Fruit fly (Drosophila melanogaster): ENCODE data around the gene CG31715.
A peak's percentile ranks its signal among the peaks of the same experiment; 100 is the strongest.

CG31715 gene

DNA sequence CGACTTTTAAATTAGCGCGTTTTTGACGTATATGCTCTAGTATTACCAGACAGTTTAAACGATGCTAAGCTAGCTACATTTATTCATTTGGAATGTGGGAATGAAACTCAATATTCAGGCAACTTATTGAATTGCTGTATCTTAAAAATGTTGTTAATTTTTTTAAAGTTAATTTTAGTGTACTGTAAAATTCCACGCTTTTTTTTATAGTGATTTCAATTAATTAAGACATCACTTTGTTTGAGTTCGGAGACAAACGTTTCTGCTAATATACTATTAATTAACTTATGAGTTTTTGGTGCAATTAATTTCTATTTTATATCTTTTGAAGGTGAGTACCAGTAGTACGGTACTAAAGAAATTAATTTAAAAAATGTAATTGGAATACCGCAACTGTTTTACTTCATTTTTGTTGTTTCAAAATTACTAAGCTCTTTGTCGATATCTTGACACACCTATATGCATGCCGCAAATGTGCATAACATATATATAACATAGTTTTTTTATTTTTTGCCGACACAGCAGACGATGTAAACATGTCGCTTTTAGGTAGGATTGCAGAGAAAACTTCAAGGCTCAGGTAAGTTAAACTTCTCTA lies 44.9 kb downstream of the CG31715 start, which contains the start of the genes Cdk1 and mRpS7 (continued):
- TF ChIP-seq slp2 (GFP tag; optimal IDR thresholded peaks at IDR 0.05): peak; percentile 50
- TF ChIP-seq CG6689 (GFP tag; IDR thresholded peaks at IDR 0.05): peak; percentile 78; the same call in 1 of the 2 replicates
- TF ChIP-seq luna (GFP tag; optimal IDR thresholded peaks at IDR 0.05): no peak
- TF ChIP-seq Hr39 (optimal IDR thresholded peaks at IDR 0.05): no peak
- no peak for TF ChIP-seq Neu2 (GFP tag; optimal IDR thresholded peaks at IDR 0.05; ENCODE audit: borderline replicate concordance)
- TF ChIP-seq Fer2 (tag; optimal IDR thresholded peaks at IDR 0.05): peak; percentile 7
- peak; percentile 67; the same call in 1 of the 3 replicates for TF ChIP-seq gce (GFP tag; IDR thresholded peaks at IDR 0.05)
- peak; percentile 71 for TF ChIP-seq ssp (GFP tag; IDR thresholded peaks at IDR 0.05)
- TF ChIP-seq CG9609 (GFP tag; optimal IDR thresholded peaks at IDR 0.05): peak; percentile 53
- TF ChIP-seq pzg (GFP tag; optimal IDR thresholded peaks at IDR 0.05): peak; percentile 47
- no peak for TF ChIP-seq ac (GFP tag; optimal IDR thresholded peaks at IDR 0.05)
- TF ChIP-seq Ets65A (GFP tag): peak; percentile 85
- peak; percentile 80 for TF ChIP-seq CG13775 (GFP tag; optimal IDR thresholded peaks at IDR 0.05)
- TF ChIP-seq CG30431 (GFP tag; optimal IDR thresholded peaks at IDR 0.05): peak; percentile 26
- no peak for TF ChIP-seq CG10431 (GFP tag; optimal IDR thresholded peaks at IDR 0.05)
- TF ChIP-seq CG31441 (GFP tag; IDR thresholded peaks at IDR 0.05): peak; percentile 85
- peak; percentile 66 for TF ChIP-seq CG10147 (GFP tag; optimal IDR thresholded peaks at IDR 0.05)
- TF ChIP-seq CG8924 (tag; optimal IDR thresholded peaks at IDR 0.05): peak; percentile 87
- peak; percentile 56 for TF ChIP-seq pum (GFP tag; optimal IDR thresholded peaks at IDR 0.05)
- peak; percentile 32 for TF ChIP-seq CG12299 (tag; optimal IDR thresholded peaks at IDR 0.05)
- no peak for TF ChIP-seq CTCF (GFP tag; optimal IDR thresholded peaks at IDR 0.05)
- TF ChIP-seq CG10543 (GFP tag; optimal IDR thresholded peaks at IDR 0.05): peak; percentile 7
- TF ChIP-seq Usf (GFP tag; optimal IDR thresholded peaks at IDR 0.05): peak; percentile 40
- TF ChIP-seq tio (GFP tag; optimal IDR thresholded peaks at IDR 0.05): peak; percentile 74
- no peak for TF ChIP-seq vnd (GFP tag; IDR thresholded peaks at IDR 0.05; ENCODE audit: partially characterized antibody)
- TF ChIP-seq en (GFP tag; optimal IDR thresholded peaks at IDR 0.05): no peak
- no peak for TF ChIP-seq Hey (tag; optimal IDR thresholded peaks at IDR 0.05)
- no peak for TF ChIP-seq CG14965 (GFP tag; optimal IDR thresholded peaks at IDR 0.05; ENCODE audit: borderline replicate concordance)
- peak; percentile 41 for TF ChIP-seq CG4730 (GFP tag; IDR thresholded peaks at IDR 0.05)
- no peak for TF ChIP-seq CrebB (tag; optimal IDR thresholded peaks at IDR 0.05)
- no peak for TF ChIP-seq CG9876 (GFP tag; optimal IDR thresholded peaks at IDR 0.05)
- no peak for TF ChIP-seq CG6683 (GFP tag; optimal IDR thresholded peaks at IDR 0.05)
- no peak for TF ChIP-seq CG1832 (GFP tag; optimal IDR thresholded peaks at IDR 0.05)
- no peak for TF ChIP-seq CG2202 (tag; optimal IDR thresholded peaks at IDR 0.05)
- peak; percentile 80 for TF ChIP-seq CG2120 (GFP tag; optimal IDR thresholded peaks at IDR 0.05)
- no peak; the same call in 1 of the 2 replicates for TF ChIP-seq CG14667 (GFP tag; IDR thresholded peaks at IDR 0.05)
- no peak for TF ChIP-seq CG34376 (GFP tag; optimal IDR thresholded peaks at IDR 0.05)
- no peak for TF ChIP-seq ara (GFP tag; IDR thresholded peaks at IDR 0.05)
- no peak for TF ChIP-seq org-1 (GFP tag; optimal IDR thresholded peaks at IDR 0.05)
- TF ChIP-seq CG3163 (GFP tag; optimal IDR thresholded peaks at IDR 0.05): peak; percentile 8
- TF ChIP-seq CG11398 (GFP tag; optimal IDR thresholded peaks at IDR 0.05): no peak
- TF ChIP-seq disco-r (GFP tag; optimal IDR thresholded peaks at IDR 0.05): peak; percentile 18
- TF ChIP-seq PHDP (tag; optimal IDR thresholded peaks at IDR 0.05): peak; percentile 81
- TF ChIP-seq gfzf (GFP tag; optimal IDR thresholded peaks at IDR 0.05): peak; percentile 26
- TF ChIP-seq CG16779 (GFP tag; IDR thresholded peaks at IDR 0.05): no peak
- TF ChIP-seq crc (GFP tag; optimal IDR thresholded peaks at IDR 0.05): peak; percentile 10
- TF ChIP-seq Doc2 (GFP tag; IDR thresholded peaks at IDR 0.05): no peak
- peak; percentile 18 for TF ChIP-seq Side (GFP tag; optimal IDR thresholded peaks at IDR 0.05)
- peak; percentile 33 for TF ChIP-seq BEAF-32 (GFP tag; optimal IDR thresholded peaks at IDR 0.05)
- TF ChIP-seq CG10462 (GFP tag; optimal IDR thresholded peaks at IDR 0.05): peak; percentile 46
- TF ChIP-seq Hr78 (GFP tag; optimal IDR thresholded peaks at IDR 0.05): no peak
- no peak for TF ChIP-seq pb (GFP tag; optimal IDR thresholded peaks at IDR 0.05)
